Fruit fly (Drosophila melanogaster) whole organism, embryonic: ENCODE measurements around the gene CG34008.

ENCODE experiments used
- Aef1 ChIP-seq: fragments of 200-800 bp; sonication (Bioruptor generic); IDR thresholded peaks from 3 replicates; pipeline ENCODE4 v1.3.6; 2022; ENCODE audit warnings: missing biosample characterization, missing genetic modification characterization
- BtbVII ChIP-seq: fragments of 200-800 bp; sonication (Bioruptor generic); optimal IDR thresholded peaks from 3 replicates; lab custom pipeline; 2017; ENCODE audit warnings: missing biosample characterization, mild to moderate bottlenecking, missing genetic modification characterization
- CG10321 ChIP-seq: fragments of 200-800 bp; sonication (Bioruptor generic); IDR thresholded peaks from 2 replicates; pipeline ENCODE4 v1.3.6; 2022; ENCODE audit warnings: missing biosample characterization, missing genetic modification characterization
- CG11504 ChIP-seq: fragments of 200-800 bp; sonication (Bioruptor generic); optimal IDR thresholded peaks from 3 replicates; lab custom pipeline; 2019; ENCODE audit warnings: missing biosample characterization, mild to moderate bottlenecking, missing genetic modification characterization, moderate library complexity
- CG11695 ChIP-seq: fragments of 200-800 bp; sonication (Bioruptor generic); IDR thresholded peaks from 3 replicates; pipeline ENCODE4 v1.3.6; 2022; ENCODE audit warnings: missing biosample characterization, missing genetic modification characterization
- CG11723 ChIP-seq: fragments of 200-800 bp; sonication (Bioruptor generic); optimal IDR thresholded peaks from 2 replicates; lab custom pipeline; 2017; ENCODE audit warnings: missing biosample characterization, mild to moderate bottlenecking, missing genetic modification characterization
- CG12219 ChIP-seq: fragments of 200-800 bp; sonication (Bioruptor generic); optimal IDR thresholded peaks from 3 replicates; lab custom pipeline; 2018; ENCODE audit warnings: missing biosample characterization, mild to moderate bottlenecking, missing genetic modification characterization
- CG12391 ChIP-seq: fragments of 200-800 bp; sonication (Bioruptor generic); optimal IDR thresholded peaks from 3 replicates; lab custom pipeline; 2018; ENCODE audit warnings: missing biosample characterization, mild to moderate bottlenecking, missing genetic modification characterization, moderate library complexity
- CG12659 ChIP-seq: fragments of 200-800 bp; sonication (Bioruptor generic); optimal IDR thresholded peaks from 3 replicates; lab custom pipeline; 2017; ENCODE audit warnings: mild to moderate bottlenecking, missing biosample characterization, missing genetic modification reagents, missing genetic modification characterization
- CG13624 ChIP-seq: fragments of 200-800 bp; sonication (Bioruptor generic); optimal IDR thresholded peaks from 2 replicates; lab custom pipeline; 2016; ENCODE audit warnings: missing biosample characterization, missing genetic modification characterization
- CG14014 ChIP-seq: fragments of 200-800 bp; sonication (Bioruptor generic); IDR thresholded peaks from 2 replicates; pipeline ENCODE4 v1.3.6; 2022; ENCODE audit warnings: missing biosample characterization, missing genetic modification characterization
- CG14050 ChIP-seq: fragments of 200-800 bp; sonication (Bioruptor generic); IDR thresholded peaks from 3 replicates; pipeline ENCODE4 v1.3.6; 2022; ENCODE audit warnings: missing biosample characterization, missing genetic modification characterization
- CG15269 ChIP-seq: fragments of 200-800 bp; sonication (Bioruptor generic); optimal IDR thresholded peaks from 2 replicates; lab custom pipeline; 2018; ENCODE audit warnings: missing biosample characterization, mild to moderate bottlenecking, missing genetic modification characterization, moderate library complexity
- CG1603 ChIP-seq: fragments of 200-800 bp; sonication (Bioruptor generic); optimal IDR thresholded peaks from 2 replicates; lab custom pipeline; 2019; ENCODE audit warnings: missing biosample characterization, mild to moderate bottlenecking, missing genetic modification characterization, moderate library complexity
- CG2712 ChIP-seq: fragments of 200-800 bp; optimal IDR thresholded peaks from 3 replicates; lab custom pipeline; 2019; ENCODE audit warnings: missing biosample characterization, mild to moderate bottlenecking, missing genetic modification characterization, moderate library complexity
- CG3065 ChIP-seq: fragments of 200-800 bp; sonication (Bioruptor generic); optimal IDR thresholded peaks from 2 replicates; lab custom pipeline; 2016; ENCODE audit warnings: missing biosample characterization, missing genetic modification characterization
- CG32532 ChIP-seq: fragments of 200-800 bp; sonication (Bioruptor generic); IDR thresholded peaks from 2 replicates; pipeline ENCODE4 v1.3.6; 2022; ENCODE audit warnings: missing biosample characterization, missing genetic modification characterization
- CG33213 ChIP-seq: fragments of 200-800 bp; sonication (Bioruptor generic); optimal IDR thresholded peaks from 3 replicates; lab custom pipeline; 2016; ENCODE audit warnings: missing biosample characterization, missing genetic modification characterization
- CG3838 ChIP-seq: fragments of 200-800 bp; sonication (Bioruptor generic); optimal IDR thresholded peaks from 3 replicates; lab custom pipeline; 2016; ENCODE audit warnings: missing biosample characterization, missing genetic modification characterization
- CG6689 ChIP-seq: fragments of 200-800 bp; sonication (Bioruptor generic); IDR thresholded peaks from 2 replicates; pipeline ENCODE4 v1.3.6; 2022; ENCODE audit warnings: missing biosample characterization, missing genetic modification characterization
- CG6791 ChIP-seq: fragments of 200-800 bp; sonication (Bioruptor generic); IDR thresholded peaks from 3 replicates; pipeline ENCODE4 v1.3.6; 2022; ENCODE audit warnings: missing biosample characterization, missing genetic modification characterization; ENCODE audit not compliant: partially characterized antibody
- CG8388 ChIP-seq: fragments of 200-800 bp; sonication (Bioruptor generic); optimal IDR thresholded peaks from 2 replicates; lab custom pipeline; 2019; ENCODE audit warnings: missing biosample characterization, mild to moderate bottlenecking, missing genetic modification characterization, moderate library complexity
- CG9727 ChIP-seq: fragments of 200-800 bp; sonication (Bioruptor generic); optimal IDR thresholded peaks from 3 replicates; lab custom pipeline; 2017; ENCODE audit warnings: missing biosample characterization, mild to moderate bottlenecking, missing genetic modification characterization
- D19B ChIP-seq: fragments of 200-800 bp; sonication (Bioruptor generic); optimal IDR thresholded peaks from 2 replicates; lab custom pipeline; 2017; ENCODE audit warnings: missing biosample characterization, mild to moderate bottlenecking, missing genetic modification characterization
- Deaf1 ChIP-seq: fragments of 200-800 bp; optimal IDR thresholded peaks from 3 replicates; lab custom pipeline; 2019; ENCODE audit warnings: missing biosample characterization, mild to moderate bottlenecking, missing genetic modification characterization, moderate library complexity
- Drgx ChIP-seq: fragments of 200-800 bp; sonication (Bioruptor generic); IDR thresholded peaks from 2 replicates; pipeline ENCODE4 v1.3.6; 2022; ENCODE audit warnings: missing biosample characterization, missing genetic modification characterization
- E2f2 ChIP-seq: fragments of 200-800 bp; sonication (Bioruptor generic); IDR thresholded peaks from 2 replicates; pipeline ENCODE4 v1.3.6; 2022; ENCODE audit warnings: missing biosample characterization, missing genetic modification characterization
- Eip74EF ChIP-seq, 2 experiments: fragments of 200-800 bp in 1 of 2; fragments of >200 bp in 1 of 2; sonication (Bioruptor generic) in 1 of 2; optimal IDR thresholded peaks; 2 replicates each; lab custom pipeline; 2017 to 2019; ENCODE audit warnings: missing biosample characterization in 2 of 2, missing genetic modification characterization in 2 of 2, mild to moderate bottlenecking in 1 of 2, moderate library complexity in 1 of 2
- Fer3 ChIP-seq: fragments of 200-800 bp; sonication (Bioruptor generic); optimal IDR thresholded peaks from 2 replicates; lab custom pipeline; 2018; ENCODE audit warnings: missing biosample characterization, mild to moderate bottlenecking, missing genetic modification characterization, moderate library complexity
- HLH3B ChIP-seq: fragments of 200-800 bp; sonication (Bioruptor generic); IDR thresholded peaks from 2 replicates; pipeline ENCODE4 v1.3.6; 2022; ENCODE audit warnings: missing biosample characterization, missing genetic modification characterization
- Hmx ChIP-seq: fragments of 200-800 bp; sonication (Bioruptor generic); optimal IDR thresholded peaks from 2 replicates; lab custom pipeline; 2016; ENCODE audit warnings: missing biosample characterization, missing genetic modification characterization
- Hr78 ChIP-seq, 2 experiments: fragments of 200-800 bp in 1 of 2; fragments of >200 bp in 1 of 2; sonication (Bioruptor generic) in 1 of 2; optimal IDR thresholded peaks; 2 replicates each; lab custom pipeline; 2017 to 2019; ENCODE audit warnings: missing biosample characterization in 2 of 2, missing genetic modification characterization in 2 of 2, mild to moderate bottlenecking in 1 of 2, moderate library complexity in 1 of 2
- MBD-R2 ChIP-seq: fragments of 200-800 bp; sonication (Bioruptor generic); IDR thresholded peaks from 2 replicates; pipeline ENCODE4 v1.3.6; 2022; ENCODE audit warnings: missing biosample characterization, missing genetic modification characterization
- NfI ChIP-seq: fragments of 200-800 bp; sonication (Bioruptor generic); optimal IDR thresholded peaks from 3 replicates; lab custom pipeline; 2018; ENCODE audit warnings: missing biosample characterization, mild to moderate bottlenecking, missing genetic modification characterization, moderate library complexity
- Pdp1 ChIP-seq, 2 experiments: fragments of 200-800 bp; sonication (Bioruptor generic); optimal IDR thresholded peaks; 3 replicates each; lab custom pipeline; 2016; ENCODE audit warnings: missing biosample characterization in 2 of 2, missing genetic modification characterization in 2 of 2, mild to moderate bottlenecking in 1 of 2, moderate library complexity in 1 of 2
- Ptx1 ChIP-seq: fragments of 200-800 bp; sonication (Bioruptor generic); IDR thresholded peaks from 2 replicates; pipeline ENCODE4 v1.3.6; 2022; ENCODE audit warnings: missing biosample characterization, missing genetic modification characterization
- Side ChIP-seq: fragments of 200-800 bp; sonication (Bioruptor generic); optimal IDR thresholded peaks from 2 replicates; lab custom pipeline; 2016; ENCODE audit warnings: missing biosample characterization, missing genetic modification characterization
- al ChIP-seq: fragments of 200-800 bp; sonication (Bioruptor generic); IDR thresholded peaks from 2 replicates; pipeline ENCODE4 v1.3.6; 2022; ENCODE audit warnings: missing biosample characterization, missing genetic modification characterization
- dpn ChIP-seq, 2 experiments: fragments of 200-800 bp; sonication (Bioruptor generic); optimal IDR thresholded peaks; 3 replicates each; lab custom pipeline; 2016; ENCODE audit warnings: missing biosample characterization in 2 of 2, missing genetic modification characterization in 2 of 2
- emc ChIP-seq: fragments of 200-800 bp; sonication (Bioruptor generic); optimal IDR thresholded peaks from 2 replicates; lab custom pipeline; 2016; ENCODE audit warnings: missing biosample characterization, missing genetic modification characterization
- gcm ChIP-seq: fragments of 200-800 bp; sonication (Bioruptor generic); optimal IDR thresholded peaks from 2 replicates; lab custom pipeline; 2019; ENCODE audit warnings: missing biosample characterization, mild to moderate bottlenecking, missing genetic modification characterization, moderate library complexity
- gem ChIP-seq: fragments of 200-800 bp; sonication (Bioruptor generic); optimal IDR thresholded peaks from 2 replicates; lab custom pipeline; 2019; ENCODE audit warnings: missing biosample characterization, mild to moderate bottlenecking, missing genetic modification characterization, moderate library complexity
- kni ChIP-seq: fragments of 200-800 bp; sonication (Bioruptor generic); optimal IDR thresholded peaks from 3 replicates; lab custom pipeline; 2017; ENCODE audit warnings: mild to moderate bottlenecking, missing biosample characterization, missing genetic modification reagents, missing genetic modification characterization
- lbe ChIP-seq: fragments of 200-800 bp; sonication (Bioruptor generic); optimal IDR thresholded peaks from 2 replicates; lab custom pipeline; 2016; ENCODE audit warnings: missing biosample characterization, mild to moderate bottlenecking, missing genetic modification characterization
- pho ChIP-seq: fragments of 200-800 bp; sonication (Bioruptor generic); optimal IDR thresholded peaks from 2 replicates; lab custom pipeline; 2016; ENCODE audit warnings: missing biosample characterization, missing genetic modification characterization
- sisA ChIP-seq: fragments of 200-800 bp; sonication (Bioruptor generic); IDR thresholded peaks from 2 replicates; pipeline ENCODE4 v1.3.6; 2022; ENCODE audit warnings: missing biosample characterization, missing genetic modification characterization
- sob ChIP-seq: fragments of 200-800 bp; sonication (Bioruptor generic); IDR thresholded peaks from 2 replicates; pipeline ENCODE4 v1.3.6; 2022; ENCODE audit warnings: missing biosample characterization, missing genetic modification characterization
- sr ChIP-seq: fragments of 200-800 bp; sonication (Bioruptor generic); IDR thresholded peaks from 3 replicates; pipeline ENCODE4 v1.3.6; 2022; ENCODE audit warnings: missing biosample characterization, missing genetic modification characterization
- ssp ChIP-seq: fragments of 200-800 bp; sonication (Bioruptor generic); IDR thresholded peaks from 2 replicates; pipeline ENCODE4 v1.3.6; 2022; ENCODE audit warnings: missing biosample characterization, missing genetic modification characterization
- ttk ChIP-seq: fragments of 200-800 bp; sonication (Bioruptor generic); IDR thresholded peaks from 2 replicates; pipeline ENCODE4 v2.1.2; 2022; ENCODE audit warnings: missing biosample characterization, missing genetic modification characterization

The CG34008 gene

dm6 chr3R:20555023-20555422, 26.3 kb downstream of the CG34008 start (continued):
- peak; percentile 58; the same call in 2 of the 3 replicates for TF ChIP-seq CG14050 (GFP tag; lab: Robert Waterston, UW)
- TF ChIP-seq CG33213 (GFP tag; lab: Kevin White, UChicago), result no peak
- TF ChIP-seq gem (tag; lab: Kevin White, UChicago), result peak; percentile 72
- TF ChIP-seq CG9727 (GFP tag; lab: Kevin White, UChicago), result peak; percentile 41
- peak in 1 of 2 experiments; percentile 40 for TF ChIP-seq dpn (GFP tag; optimal IDR thresholded peaks at IDR 0.05; lab: Kevin White, UChicago)
- peak; percentile 15 for TF ChIP-seq CG8388
- TF ChIP-seq CG13624 (GFP tag; lab: Kevin White, UChicago), result peak; percentile 43
- peak; percentile 44 for TF ChIP-seq Deaf1
- no peak for TF ChIP-seq E2f2 (GFP tag; lab: Robert Waterston, UW)
- TF ChIP-seq emc (GFP tag; lab: Kevin White, UChicago), result peak; percentile 35
- no peak for TF ChIP-seq CG1603 (tag; lab: Kevin White, UChicago)
- TF ChIP-seq NfI, result peak; percentile 2
- peak; percentile 51 to 57 for TF ChIP-seq Pdp1 (GFP tag; optimal IDR thresholded peaks at IDR 0.05; lab: Kevin White, UChicago)
- TF ChIP-seq CG3065, result no peak
- peak; percentile 36 for TF ChIP-seq lbe (GFP tag; lab: Kevin White, UChicago)
- peak; percentile 49 for TF ChIP-seq Side (GFP tag; lab: Kevin White, UChicago)
- peak; percentile 78 for TF ChIP-seq CG2712 (tag; lab: Kevin White, UChicago)
- peak; percentile 73 for TF ChIP-seq Ptx1 (GFP tag; lab: Robert Waterston, UW)
- peak; percentile 73; the same call in 1 of the 2 replicates for TF ChIP-seq sob
- peak in 1 of 2 experiments; percentile 56 for TF ChIP-seq Eip74EF (GFP tag; optimal IDR thresholded peaks at IDR 0.05; lab: Kevin White, UChicago)
- TF ChIP-seq CG15269, result peak; percentile 1
- peak; percentile 48 for TF ChIP-seq CG6689 (GFP tag; lab: Robert Waterston, UW)
- peak; percentile 51 for TF ChIP-seq sisA (GFP tag; lab: Robert Waterston, UW)
- TF ChIP-seq CG6791 (GFP tag; lab: Robert Waterston, UW), result no peak
- no peak for TF ChIP-seq CG3838 (GFP tag; lab: Kevin White, UChicago)
- TF ChIP-seq Hr78 (GFP tag; optimal IDR thresholded peaks at IDR 0.05; lab: Kevin White, UChicago), result peak in 1 of 2 experiments; percentile 24
- TF ChIP-seq CG11695 (GFP tag; lab: Robert Waterston, UW), result peak; percentile 82
- peak; percentile 2 for TF ChIP-seq CG12391 (tag; lab: Kevin White, UChicago)
- peak; percentile 83 for TF ChIP-seq CG11504 (tag; lab: Kevin White, UChicago)
- TF ChIP-seq Drgx (GFP tag; lab: Robert Waterston, UW), result peak; percentile 33; the same call in 1 of the 2 replicates
- no peak for TF ChIP-seq kni (GFP tag; lab: Kevin White, UChicago)
- TF ChIP-seq CG11723 (GFP tag; lab: Kevin White, UChicago), result no peak
- no peak for TF ChIP-seq CG10321 (GFP tag; lab: Robert Waterston, UW)
- peak; percentile 81 for TF ChIP-seq BtbVII (GFP tag; lab: Kevin White, UChicago)
- TF ChIP-seq al (GFP tag; lab: Robert Waterston, UW), result peak; percentile 53; the same call in 1 of the 2 replicates
- TF ChIP-seq Hmx (GFP tag; lab: Kevin White, UChicago), result peak; percentile 35
- TF ChIP-seq CG12659 (GFP tag; lab: Kevin White, UChicago), result peak; percentile 6
- peak; percentile 80 for TF ChIP-seq Fer3 (tag; lab: Kevin White, UChicago)
- peak; percentile 60 for TF ChIP-seq Aef1 (GFP tag; lab: Robert Waterston, UW)
- peak; percentile 59 for TF ChIP-seq CG14014
- TF ChIP-seq HLH3B (GFP tag; lab: Robert Waterston, UW), result peak; percentile 50
- TF ChIP-seq gcm (GFP tag; lab: Kevin White, UChicago), result peak; percentile 17
- TF ChIP-seq D19B, result peak; percentile 73
- TF ChIP-seq CG12219 (GFP tag; lab: Kevin White, UChicago), result no peak
- TF ChIP-seq ttk (GFP tag; lab: Robert Waterston, UW), result 0 out of 2 replicates have a peak, but pooled peaks have one; percentile 20
- TF ChIP-seq ssp, result peak; percentile 40; the same call in 1 of the 2 replicates
- peak; percentile 86 for TF ChIP-seq CG32532 (GFP tag; lab: Robert Waterston, UW)
- peak; percentile 80 for TF ChIP-seq sr (GFP tag; lab: Robert Waterston, UW)
- TF ChIP-seq MBD-R2, result peak; percentile 37; the same call in 1 of the 2 replicates
- TF ChIP-seq pho (GFP tag; lab: Kevin White, UChicago), result no peak
